Worm (Caenorhabditis elegans) whole organism, late embryonic: Measurements from ENCODE around the gene Y54F10AR.1.

Experiments used
- C08G9.2 ChIP-seq: sonication (generic microtip); optimal IDR thresholded peaks from 2 replicates; lab custom pipeline; 2016; ENCODE audit warnings: mild to moderate bottlenecking, missing genetic modification characterization, moderate library complexity, missing compliant biosample characterization
- C38D4.7 ChIP-seq: fragments of 200-800 bp; sonication (Bioruptor generic); optimal IDR thresholded peaks from 2 replicates; lab custom pipeline; 2018; ENCODE audit warnings: mild to moderate bottlenecking, missing genetic modification characterization, moderate library complexity, missing compliant biosample characterization
- F13H6.1 ChIP-seq: sonication (generic microtip); optimal IDR thresholded peaks from 2 replicates; lab custom pipeline; 2016; ENCODE audit warnings: missing genetic modification characterization, missing compliant biosample characterization
- K02D7.2 ChIP-seq: sonication (generic microtip); optimal IDR thresholded peaks from 2 replicates; lab custom pipeline; 2017; ENCODE audit warnings: mild to moderate bottlenecking, missing genetic modification characterization, missing compliant biosample characterization
- K09A11.1 ChIP-seq: sonication (generic microtip); optimal IDR thresholded peaks from 2 replicates; lab custom pipeline; 2017; ENCODE audit warnings: antibody characterized with exemption, mild to moderate bottlenecking, missing genetic modification characterization, missing compliant biosample characterization; ENCODE audit not compliant: insufficient read depth
- ahr-1 ChIP-seq: sonication (generic microtip); optimal IDR thresholded peaks from 2 replicates; lab custom pipeline; 2016; ENCODE audit warnings: missing genetic modification characterization, missing compliant biosample characterization
- ama-1 ChIP-seq: fragments of 150-350 bp; optimal IDR thresholded peaks from 2 replicates; lab custom pipeline; 2014
- ceh-14 ChIP-seq: sonication (generic microtip); optimal IDR thresholded peaks from 2 replicates; lab custom pipeline; 2016; ENCODE audit warnings: missing genotype, missing genetic modification characterization, missing compliant biosample characterization
- ceh-18 ChIP-seq: sonication (generic microtip); optimal IDR thresholded peaks from 2 replicates; lab custom pipeline; 2016; ENCODE audit warnings: missing genetic modification characterization, missing compliant biosample characterization
- ceh-19 ChIP-seq: fragments of 200-800 bp; sonication (Bioruptor generic); optimal IDR thresholded peaks from 2 replicates; lab custom pipeline; 2018; ENCODE audit warnings: mild to moderate bottlenecking, missing genetic modification characterization, missing compliant biosample characterization
- ceh-24 ChIP-seq: sonication (generic microtip); optimal IDR thresholded peaks from 2 replicates; lab custom pipeline; 2016; ENCODE audit warnings: mild to moderate bottlenecking, missing genetic modification characterization, missing compliant biosample characterization
- ceh-30 ChIP-seq: fragments of 150-350 bp; optimal IDR thresholded peaks from 2 replicates; lab custom pipeline; 2014; ENCODE audit warnings: missing biosample characterization, missing genetic modification characterization
- ceh-31 ChIP-seq: sonication (generic microtip); optimal IDR thresholded peaks from 2 replicates; lab custom pipeline; 2016; ENCODE audit warnings: missing genetic modification characterization, missing compliant biosample characterization
- ceh-34 ChIP-seq: sonication (generic microtip); optimal IDR thresholded peaks from 2 replicates; lab custom pipeline; 2016; ENCODE audit warnings: mild to moderate bottlenecking, missing genetic modification characterization, missing compliant biosample characterization
- ceh-45 ChIP-seq: fragments of 200-800 bp; sonication (Bioruptor generic); IDR thresholded peaks from 2 replicates; pipeline ENCODE4 v1.3.6; 2022; ENCODE audit warnings: missing genetic modification reagents, missing genetic modification characterization, missing compliant biosample characterization
- ceh-48 ChIP-seq: sonication (generic microtip); optimal IDR thresholded peaks from 2 replicates; lab custom pipeline; 2016; ENCODE audit warnings: missing genetic modification characterization, inconsistent platforms, missing compliant biosample characterization
- ceh-6 ChIP-seq: fragments of 200-800 bp; sonication (Bioruptor generic); optimal IDR thresholded peaks from 2 replicates; lab custom pipeline; 2018; ENCODE audit warnings: mild to moderate bottlenecking, missing genetic modification characterization, missing compliant biosample characterization
- che-1 ChIP-seq: sonication (generic microtip); optimal IDR thresholded peaks from 2 replicates; lab custom pipeline; 2016; ENCODE audit warnings: mild to moderate bottlenecking, missing genetic modification characterization, missing compliant biosample characterization
- dmd-4 ChIP-seq: sonication (generic microtip); optimal IDR thresholded peaks from 2 replicates; lab custom pipeline; 2016; ENCODE audit warnings: borderline replicate concordance, missing genetic modification characterization, missing compliant biosample characterization
- dve-1 ChIP-seq: sonication (generic microtip); optimal IDR thresholded peaks from 2 replicates; lab custom pipeline; 2017; ENCODE audit warnings: antibody characterized with exemption, mild to moderate bottlenecking, missing genetic modification characterization, missing compliant biosample characterization
- elt-4 ChIP-seq: sonication (generic microtip); optimal IDR thresholded peaks from 2 replicates; lab custom pipeline; 2016; ENCODE audit warnings: missing genetic modification characterization, missing compliant biosample characterization
- fax-1 ChIP-seq: sonication (generic microtip); optimal IDR thresholded peaks from 2 replicates; lab custom pipeline; 2016; ENCODE audit warnings: missing genotype, missing genetic modification characterization, missing compliant biosample characterization
- fkh-10 ChIP-seq: fragments of 150-350 bp; optimal IDR thresholded peaks from 2 replicates; lab custom pipeline; 2014; ENCODE audit warnings: missing biosample characterization, missing genetic modification reagents, missing genetic modification characterization
- fkh-6 ChIP-seq: sonication (generic microtip); optimal IDR thresholded peaks from 2 replicates; lab custom pipeline; 2016; ENCODE audit warnings: missing genetic modification characterization, missing compliant biosample characterization
- gmeb-2 ChIP-seq: sonication (generic microtip); optimal IDR thresholded peaks from 2 replicates; lab custom pipeline; 2016; ENCODE audit warnings: missing genetic modification characterization, inconsistent platforms, missing compliant biosample characterization
- hlh-30 ChIP-seq: sonication (generic microtip); optimal IDR thresholded peaks from 2 replicates; lab custom pipeline; 2017; ENCODE audit warnings: antibody characterized with exemption, missing genetic modification characterization, missing compliant biosample characterization; ENCODE audit not compliant: insufficient read depth
- hlh-6 ChIP-seq: sonication (generic microtip); optimal IDR thresholded peaks from 2 replicates; lab custom pipeline; 2016; ENCODE audit warnings: missing genotype, missing genetic modification characterization, missing compliant biosample characterization
- hlh-8 ChIP-seq: sonication (generic microtip); optimal IDR thresholded peaks from 2 replicates; lab custom pipeline; 2016; ENCODE audit warnings: missing genotype, missing genetic modification characterization, missing compliant biosample characterization
- lim-6 ChIP-seq: sonication (generic microtip); optimal IDR thresholded peaks from 2 replicates; lab custom pipeline; 2016; ENCODE audit warnings: missing genetic modification characterization, missing compliant biosample characterization
- lin-11 ChIP-seq: fragments of 200-800 bp; sonication (Bioruptor generic); optimal IDR thresholded peaks from 2 replicates; lab custom pipeline; 2018; ENCODE audit warnings: mild to moderate bottlenecking, missing genetic modification characterization, missing compliant biosample characterization
- madf-2 ChIP-seq: sonication (generic microtip); optimal IDR thresholded peaks from 2 replicates; lab custom pipeline; 2017; ENCODE audit warnings: missing genetic modification characterization, missing compliant biosample characterization
- mec-3 ChIP-seq: sonication (generic microtip); optimal IDR thresholded peaks from 2 replicates; lab custom pipeline; 2016; ENCODE audit warnings: borderline replicate concordance, missing genetic modification characterization, missing compliant biosample characterization
- nfya-1 ChIP-seq: sonication (generic microtip); optimal IDR thresholded peaks from 2 replicates; lab custom pipeline; 2017; ENCODE audit warnings: missing genetic modification characterization, mild to moderate bottlenecking, missing compliant biosample characterization, antibody characterized with exemption, moderate library complexity
- nhr-232 ChIP-seq: sonication (generic microtip); optimal IDR thresholded peaks from 2 replicates; lab custom pipeline; 2016; ENCODE audit warnings: missing genetic modification characterization, missing compliant biosample characterization
- npax-4 ChIP-seq: sonication (generic microtip); optimal IDR thresholded peaks from 2 replicates; lab custom pipeline; 2016; ENCODE audit warnings: missing genetic modification characterization, missing compliant biosample characterization
- odd-2 ChIP-seq: sonication (generic microtip); optimal IDR thresholded peaks from 2 replicates; lab custom pipeline; 2017; ENCODE audit warnings: antibody characterized with exemption, mild to moderate bottlenecking, missing genetic modification characterization, missing compliant biosample characterization
- pag-3 ChIP-seq: sonication (generic microtip); optimal IDR thresholded peaks from 2 replicates; lab custom pipeline; 2016; ENCODE audit warnings: missing compliant biosample characterization, missing genetic modification characterization, borderline replicate concordance
- pax-1 ChIP-seq: fragments of 150-350 bp; optimal IDR thresholded peaks from 2 replicates; lab custom pipeline; 2014; ENCODE audit warnings: missing biosample characterization, missing genetic modification characterization
- pha-2 ChIP-seq: sonication (generic microtip); optimal IDR thresholded peaks from 2 replicates; lab custom pipeline; 2017; ENCODE audit warnings: mild to moderate bottlenecking, missing genetic modification characterization, missing compliant biosample characterization
- pha-4 ChIP-seq: fragments of 150-350 bp; optimal IDR thresholded peaks from 2 replicates; lab custom pipeline; 2018; ENCODE audit warnings: missing biosample characterization, missing genetic modification reagents, missing genetic modification characterization
- pqm-1 ChIP-seq: sonication (generic microtip); optimal IDR thresholded peaks from 2 replicates; lab custom pipeline; 2016; ENCODE audit warnings: missing genetic modification characterization, missing compliant biosample characterization
- ref-2 ChIP-seq: sonication (generic microtip); optimal IDR thresholded peaks from 2 replicates; lab custom pipeline; 2016; ENCODE audit warnings: missing genetic modification characterization, missing compliant biosample characterization
- rnt-1 ChIP-seq: sonication (generic microtip); optimal IDR thresholded peaks from 2 replicates; lab custom pipeline; 2016; ENCODE audit warnings: missing genetic modification characterization, missing compliant biosample characterization
- sdc-2 ChIP-seq: sonication (generic microtip); optimal IDR thresholded peaks from 2 replicates; lab custom pipeline; 2016; ENCODE audit warnings: missing genotype, missing genetic modification characterization, missing compliant biosample characterization
- sox-2 ChIP-seq: fragments of 200-800 bp; sonication (Bioruptor generic); IDR thresholded peaks from 2 replicates; pipeline ENCODE4 v1.3.6; 2022; ENCODE audit warnings: missing genetic modification reagents, missing genetic modification characterization, missing compliant biosample characterization
- syd-9 ChIP-seq: sonication (generic microtip); optimal IDR thresholded peaks from 2 replicates; lab custom pipeline; 2016; ENCODE audit warnings: mild to moderate bottlenecking, missing genetic modification characterization, moderate library complexity, missing compliant biosample characterization
- tbx-7 ChIP-seq: sonication (generic microtip); optimal IDR thresholded peaks from 2 replicates; lab custom pipeline; 2016; ENCODE audit warnings: missing genotype, missing genetic modification characterization, missing compliant biosample characterization
- ttx-3 ChIP-seq: sonication (generic microtip); optimal IDR thresholded peaks from 2 replicates; lab custom pipeline; 2016; ENCODE audit warnings: missing genetic modification reagents, missing genetic modification characterization, missing compliant biosample characterization
- unc-42 ChIP-seq: sonication (generic microtip); optimal IDR thresholded peaks from 2 replicates; lab custom pipeline; 2016; ENCODE audit warnings: missing genotype, missing genetic modification characterization, missing compliant biosample characterization
- unc-55 ChIP-seq: sonication (generic microtip); optimal IDR thresholded peaks from 2 replicates; lab custom pipeline; 2017; ENCODE audit warnings: missing biosample characterization, missing genetic modification reagents, missing genetic modification characterization
- unc-86 ChIP-seq: sonication (generic microtip); optimal IDR thresholded peaks from 2 replicates; lab custom pipeline; 2016; ENCODE audit warnings: missing genetic modification characterization, missing compliant biosample characterization
- zip-5 ChIP-seq: sonication (generic microtip); optimal IDR thresholded peaks from 2 replicates; lab custom pipeline; 2016; ENCODE audit warnings: missing genetic modification characterization, missing compliant biosample characterization
- ztf-16 ChIP-seq: sonication (generic microtip); optimal IDR thresholded peaks from 2 replicates; lab custom pipeline; 2017; ENCODE audit warnings: missing genetic modification characterization, missing compliant biosample characterization

Gene Y54F10AR.1

ce11 chrIII:2596984-2597454 lies 21.5 kb upstream of the Y54F10AR.1 start, which contains the start of gene apb-1:
TSS of gene apb-1 (minus strand) at chrIII:2597034.
- TF ChIP-seq ref-2 (tag; lab: Kevin White, UChicago) (no peak), sdc-2 (tag; lab: Kevin White, UChicago) (peak; percentile 28), pqm-1 (tag; lab: Kevin White, UChicago) (no peak), ztf-16 (peak; percentile 65), odd-2 (tag; lab: Kevin White, UChicago) (no peak), elt-4 (tag; lab: Kevin White, UChicago) (no peak), lin-11 (peak; percentile 49), ceh-34 (tag; lab: Kevin White, UChicago) (peak; percentile 86), npax-4 (tag; lab: Kevin White, UChicago) (peak; percentile 58), madf-2 (tag; lab: Kevin White, UChicago) (peak; percentile 61), C38D4.7 (peak; percentile 24), C08G9.2 (peak; percentile 62), pha-2 (tag; lab: Kevin White, UChicago) (no peak), ttx-3 (peak; percentile 51), unc-55 (peak; percentile 32), mec-3 (no peak), unc-42 (tag; lab: Kevin White, UChicago) (peak; percentile 85), ceh-45 (GFP tag; lab: Robert Waterston, UW) (no peak), dmd-4 (tag; lab: Kevin White, UChicago) (no peak), hlh-8 (no peak), gmeb-2 (tag; lab: Kevin White, UChicago) (peak; percentile 52), F13H6.1 (peak; percentile 1), ceh-6 (GFP tag; lab: Kevin White, UChicago) (peak; percentile 13), ceh-18 (tag; lab: Kevin White, UChicago) (peak; percentile 68), che-1 (tag; lab: Kevin White, UChicago) (peak; percentile 58), ahr-1 (tag; lab: Kevin White, UChicago) (no peak), ceh-24 (no peak), fkh-6 (tag; lab: Kevin White, UChicago) (no peak), rnt-1 (tag; lab: Kevin White, UChicago) (peak; percentile 61), sox-2 (GFP tag; lab: Robert Waterston, UW) (peak; percentile 53), pha-4 (no peak), ceh-14 (tag; lab: Kevin White, UChicago) (peak; percentile 60), fax-1 (peak; percentile 20), lim-6 (tag; lab: Kevin White, UChicago) (peak; percentile 15), ama-1 (lab: Kevin White, UChicago) (no peak), fkh-10 (GFP tag; lab: Kevin White, UChicago) (peak; percentile 52), ceh-19 (peak; percentile 79), K02D7.2 (no peak), hlh-6 (tag; lab: Kevin White, UChicago) (no peak), unc-86 (peak; percentile 79), nhr-232 (tag; lab: Kevin White, UChicago) (no peak), pag-3 (tag; lab: Kevin White, UChicago) (no peak), dve-1 (tag; lab: Kevin White, UChicago) (peak; percentile 75), tbx-7 (tag; lab: Kevin White, UChicago) (no peak), zip-5 (tag; lab: Kevin White, UChicago) (no peak), K09A11.1 (no peak), nfya-1 (tag; lab: Kevin White, UChicago) (peak; percentile 84), ceh-48 (peak; percentile 98), hlh-30 (no peak), syd-9 (peak; percentile 31), pax-1 (tag; lab: Kevin White, UChicago) (peak; percentile 44), ceh-31 (tag; lab: Kevin White, UChicago) (peak; percentile 85), ceh-30 (tag; lab: Kevin White, UChicago) (peak; percentile 58)
